Worm (Caenorhabditis elegans): ENCODE data around the gene F43C11.8.

F43C11.8 gene

ce11 chrII:2363673-2364072 is 31.4 kb downstream of the F43C11.8 start, which contains the start of gene F43C11.11:
F43C11.11 (minus strand) TSS chrII:2363773.
- TF ChIP-seq elt-1 (tag; optimal IDR thresholded peaks at IDR 0.05; ENCODE audit: borderline replicate concordance, insufficient read depth), result no peak

DNA sequence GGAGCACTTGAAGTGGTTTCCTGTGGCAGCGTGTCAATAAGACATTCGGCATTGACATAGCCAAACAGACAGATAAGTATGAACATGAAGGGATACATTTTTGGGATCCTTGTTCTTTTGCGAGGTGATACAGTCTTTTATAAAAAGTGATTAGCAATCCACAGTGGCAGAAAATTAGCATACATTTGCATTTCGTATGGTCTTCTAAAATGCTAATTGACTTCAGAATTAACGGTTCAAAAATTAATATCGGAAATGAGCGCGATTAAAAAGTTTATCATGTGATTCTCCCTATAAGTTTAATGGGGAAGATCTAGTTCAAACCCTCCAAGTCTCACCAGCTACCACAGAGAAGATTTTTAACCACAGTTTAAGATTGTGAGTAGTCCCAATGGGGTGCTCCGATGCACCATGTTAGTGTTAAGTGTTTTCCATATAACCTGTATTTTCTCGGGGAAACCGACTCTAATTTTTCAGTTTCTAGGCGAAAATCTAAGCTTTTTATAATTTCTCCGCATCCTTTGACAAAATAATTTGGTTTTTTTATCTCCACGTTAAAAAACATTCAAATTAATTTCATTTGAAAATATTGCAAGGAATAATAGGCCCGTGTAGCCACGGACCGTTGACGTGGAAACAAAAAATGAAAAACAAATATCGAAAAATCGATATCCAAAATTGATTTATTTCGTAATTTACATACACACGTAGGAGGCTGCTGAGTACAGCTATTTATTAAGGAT is 34.5 kb downstream of the F43C11.8 start, which contains the start of the genes F43C11.12 and F16G10.5:
TSS of gene F43C11.12 (minus strand) at position 101 of the 743 bp plus-strand sequence.
TSS of gene F16G10.5 (plus strand) at position 693 of the 743 bp plus-strand sequence.
- TF ChIP-seq elt-3 (tag; optimal IDR thresholded peaks at IDR 0.05) (no peak), nhr-2 (tag; optimal IDR thresholded peaks at IDR 0.05) (no peak), unc-120 (tag; optimal IDR thresholded peaks at IDR 0.05; ENCODE audit: poor library complexity, severe bottlenecking) (no peak), drap-1 (GFP tag; optimal IDR thresholded peaks at IDR 0.05) (no peak), flh-1 (GFP tag; optimal IDR thresholded peaks at IDR 0.05) (no peak), ztf-11 (tag; optimal IDR thresholded peaks at IDR 0.05) (no peak), bed-3 (GFP tag; optimal IDR thresholded peaks at IDR 0.05) (no peak), mls-2 (tag; optimal IDR thresholded peaks at IDR 0.05) (no peak), zip-8 (tag; optimal IDR thresholded peaks at IDR 0.05) (no peak), cnd-1 (tag; optimal IDR thresholded peaks at IDR 0.05) (no peak), ceh-43 (GFP tag; optimal IDR thresholded peaks at IDR 0.05) (no peak), snpc-4 (tag; optimal IDR thresholded peaks at IDR 0.05) (no peak), nhr-12 (tag; optimal IDR thresholded peaks at IDR 0.05) (no peak), mab-5 (tag; optimal IDR thresholded peaks at IDR 0.05) (no peak), elt-1 (tag; optimal IDR thresholded peaks at IDR 0.05; ENCODE audit: borderline replicate concordance, insufficient read depth) (no peak), sptf-1 (tag; optimal IDR thresholded peaks at IDR 0.05) (no peak)

ce11 chrII:2368956-2369355 is 36.6 kb downstream of the F43C11.8 start, which contains the start of gene hpo-25:
hpo-25 (plus strand) TSS chrII:2369256.
- TF ChIP-seq ceh-83 (GFP tag; optimal IDR thresholded peaks at IDR 0.05), result no peak
- TF ChIP-seq blmp-1 (tag; optimal IDR thresholded peaks at IDR 0.05), result no peak
- no peak for TF ChIP-seq ham-2 (GFP tag; optimal IDR thresholded peaks at IDR 0.05)
- no peak for TF ChIP-seq lin-13 (tag; optimal IDR thresholded peaks at IDR 0.05)
- no peak for TF ChIP-seq ceh-39 (tag; optimal IDR thresholded peaks at IDR 0.05)
- TF ChIP-seq bed-3 (GFP tag; optimal IDR thresholded peaks at IDR 0.05), result no peak
- TF ChIP-seq nhr-28 (tag; optimal IDR thresholded peaks at IDR 0.05), result no peak
- TF ChIP-seq pha-4 (tag; optimal IDR thresholded peaks at IDR 0.05), result no peak
- no peak for TF ChIP-seq nhr-12 (tag; optimal IDR thresholded peaks at IDR 0.05)
- TF ChIP-seq lsy-2 (tag; optimal IDR thresholded peaks at IDR 0.05), result no peak
- TF ChIP-seq elt-3 (tag; optimal IDR thresholded peaks at IDR 0.05), result no peak

DNA sequence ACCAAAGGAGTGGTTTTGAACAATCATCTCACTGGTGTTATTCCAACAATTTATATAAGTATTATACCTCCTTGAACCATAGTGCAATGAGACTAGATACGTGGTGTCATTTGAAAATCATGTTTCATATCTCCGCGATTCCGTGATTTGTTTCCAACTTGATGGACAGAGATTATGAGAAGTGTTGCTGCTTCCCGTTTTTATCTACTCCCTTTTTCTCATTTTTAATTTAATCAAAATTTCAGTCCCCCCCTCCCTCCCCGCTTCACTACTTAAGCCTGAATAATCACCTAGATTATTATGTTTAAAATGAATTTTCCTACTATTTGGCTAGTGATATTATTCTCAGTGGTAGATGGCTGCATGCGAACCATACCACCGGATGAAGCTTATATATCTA is 39.8 kb downstream of the F43C11.8 start, which contains the start of gene F16G10.3:
TSS of gene F16G10.3 (plus strand) at position 301 of the 400 bp plus-strand sequence.
- TF ChIP-seq pha-4 (tag; optimal IDR thresholded peaks at IDR 0.05) (no peak), nhr-76 (tag; optimal IDR thresholded peaks at IDR 0.05) (no peak), lsy-2 (tag; optimal IDR thresholded peaks at IDR 0.05) (no peak), lin-13 (tag; optimal IDR thresholded peaks at IDR 0.05) (no peak), unc-62 (GFP tag; optimal IDR thresholded peaks at IDR 0.05) (no peak), ceh-83 (GFP tag; optimal IDR thresholded peaks at IDR 0.05) (no peak), unc-120 (tag; optimal IDR thresholded peaks at IDR 0.05; ENCODE audit: poor library complexity, severe bottlenecking) (no peak), cnd-1 (tag; optimal IDR thresholded peaks at IDR 0.05) (no peak), bed-3 (GFP tag; optimal IDR thresholded peaks at IDR 0.05) (no peak), ceh-43 (GFP tag; optimal IDR thresholded peaks at IDR 0.05) (no peak), ztf-11 (tag; optimal IDR thresholded peaks at IDR 0.05) (no peak), mab-5 (tag; optimal IDR thresholded peaks at IDR 0.05) (no peak), hlh-1 (tag; optimal IDR thresholded peaks at IDR 0.05) (no peak)

- TF ChIP-seq elt-1 (tag; optimal IDR thresholded peaks at IDR 0.05; ENCODE audit: borderline replicate concordance, insufficient read depth), result no peak
- no peak for TF ChIP-seq ceh-43 (GFP tag; optimal IDR thresholded peaks at IDR 0.05)
- TF ChIP-seq unc-120 (tag; optimal IDR thresholded peaks at IDR 0.05; ENCODE audit: poor library complexity, severe bottlenecking), result no peak
- TF ChIP-seq cnd-1 (tag; optimal IDR thresholded peaks at IDR 0.05), result no peak
- no peak for TF ChIP-seq elt-3 (tag; optimal IDR thresholded peaks at IDR 0.05)
- no peak for TF ChIP-seq zip-8 (tag; optimal IDR thresholded peaks at IDR 0.05)
- no peak for TF ChIP-seq ces-1 (GFP tag; optimal IDR thresholded peaks at IDR 0.05)
- no peak for TF ChIP-seq nhr-237 (tag; optimal IDR thresholded peaks at IDR 0.05)
- no peak for TF ChIP-seq nhr-2 (tag; optimal IDR thresholded peaks at IDR 0.05)
- no peak for TF ChIP-seq blmp-1 (tag; optimal IDR thresholded peaks at IDR 0.05)
- TF ChIP-seq drap-1 (GFP tag; optimal IDR thresholded peaks at IDR 0.05), result no peak
- no peak for TF ChIP-seq ztf-11 (tag; optimal IDR thresholded peaks at IDR 0.05)
- TF ChIP-seq unc-39 (tag; optimal IDR thresholded peaks at IDR 0.05), result no peak
- no peak for TF ChIP-seq M03D4.4 (tag; optimal IDR thresholded peaks at IDR 0.05)
- no peak for TF ChIP-seq hlh-1 (tag; optimal IDR thresholded peaks at IDR 0.05)
- no peak for TF ChIP-seq unc-62 (GFP tag; optimal IDR thresholded peaks at IDR 0.05)
- no peak for TF ChIP-seq snpc-4 (tag; optimal IDR thresholded peaks at IDR 0.05)
- TF ChIP-seq ham-2 (GFP tag; optimal IDR thresholded peaks at IDR 0.05), result no peak
- no peak for TF ChIP-seq nhr-76 (tag; optimal IDR thresholded peaks at IDR 0.05)
- TF ChIP-seq sem-2 (GFP tag; optimal IDR thresholded peaks at IDR 0.05), result no peak
Observed at ce11 chrII:2374973-2375372, 42.7 kb downstream of the F43C11.8 start, which contains the start of gene F16G10.2. F16G10.2 (plus strand) TSS chrII:2375273.

Data from whole organism, mixed stage, embryonic.